Worm (Caenorhabditis elegans): ENCODE measurements around the gene clec-143.

- no peak for TF ChIP-seq vab-7 (GFP tag; IDR thresholded peaks at IDR 0.05)
- TF ChIP-seq egl-43 (GFP tag; IDR thresholded peaks at IDR 0.05): no peak
- no peak for TF ChIP-seq nhr-76 (tag; optimal IDR thresholded peaks at IDR 0.05)
These were observed 43.3 kb upstream of the clec-143 start for ce11 chrII:10513377-10513776.
